Fruit fly (Drosophila melanogaster): Measurements from ENCODE around the gene SdhBL.

The SdhBL gene

dm6 chrX:18883999-18884671 lies 10.1 kb upstream of the SdhBL start, which contains the start of gene CG7332:
TSS of gene CG7332 (plus strand) at chrX:18884513.
- TF ChIP-seq EcR (GFP tag; optimal IDR thresholded peaks at IDR 0.05) = no peak
- TF ChIP-seq psq (optimal IDR thresholded peaks at IDR 0.05) = no peak
- no peak for TF ChIP-seq pan (optimal IDR thresholded peaks at IDR 0.05)
- no peak for TF ChIP-seq Dll (optimal IDR thresholded peaks at IDR 0.05)
- no peak for TF ChIP-seq CG8478 (optimal IDR thresholded peaks at IDR 0.05)

dm6 chrX:18893433-18893832 lies 813 bp upstream of the SdhBL start, which contains the start of gene Flacc:
TSS of gene Flacc (minus strand) at chrX:18893636.
- no peak for TF ChIP-seq psq (optimal IDR thresholded peaks at IDR 0.05)
- TF ChIP-seq CG8478 (optimal IDR thresholded peaks at IDR 0.05) = no peak
- no peak for TF ChIP-seq pan (optimal IDR thresholded peaks at IDR 0.05)
- no peak for TF ChIP-seq EcR (GFP tag; optimal IDR thresholded peaks at IDR 0.05)
- TF ChIP-seq usp (GFP tag; optimal IDR thresholded peaks at IDR 0.05) = no peak
- no peak for TF ChIP-seq Dll (optimal IDR thresholded peaks at IDR 0.05)

dm6 chrX:18897294-18897693 lies 3.0 kb downstream of the SdhBL start:
- no peak for TF ChIP-seq EcR (GFP tag; optimal IDR thresholded peaks at IDR 0.05)
- TF ChIP-seq pan (optimal IDR thresholded peaks at IDR 0.05) = no peak
- TF ChIP-seq usp (GFP tag; optimal IDR thresholded peaks at IDR 0.05) = no peak
- TF ChIP-seq Dll (optimal IDR thresholded peaks at IDR 0.05) = no peak
- TF ChIP-seq CG8478 (optimal IDR thresholded peaks at IDR 0.05) = no peak
- TF ChIP-seq psq (optimal IDR thresholded peaks at IDR 0.05) = no peak

dm6 chrX:18897906-18898305 lies 3.7 kb downstream of the SdhBL start:
- TF ChIP-seq Dll (optimal IDR thresholded peaks at IDR 0.05) (no peak), usp (GFP tag; optimal IDR thresholded peaks at IDR 0.05) (no peak), pan (optimal IDR thresholded peaks at IDR 0.05) (no peak), EcR (GFP tag; optimal IDR thresholded peaks at IDR 0.05) (no peak), psq (optimal IDR thresholded peaks at IDR 0.05) (no peak), CG8478 (optimal IDR thresholded peaks at IDR 0.05) (no peak)

- TF ChIP-seq Dll (optimal IDR thresholded peaks at IDR 0.05) = no peak
- TF ChIP-seq usp (GFP tag; optimal IDR thresholded peaks at IDR 0.05) = no peak
- TF ChIP-seq CG8478 (optimal IDR thresholded peaks at IDR 0.05) = no peak
- TF ChIP-seq EcR (GFP tag; optimal IDR thresholded peaks at IDR 0.05) = no peak
- no peak for TF ChIP-seq psq (optimal IDR thresholded peaks at IDR 0.05)
- no peak for TF ChIP-seq pan (optimal IDR thresholded peaks at IDR 0.05)
Measured at dm6 chrX:18899835-18900460, 5.7 kb downstream of the SdhBL start, which contains the start of gene CG7378. TSS of gene CG7378 (plus strand) at chrX:18900410.

dm6 chrX:18900958-18901357 lies 6.7 kb downstream of the SdhBL start:
- TF ChIP-seq pan (optimal IDR thresholded peaks at IDR 0.05) (no peak), EcR (GFP tag; optimal IDR thresholded peaks at IDR 0.05) (no peak), CG8478 (optimal IDR thresholded peaks at IDR 0.05) (no peak), usp (GFP tag; optimal IDR thresholded peaks at IDR 0.05) (no peak)

dm6 chrX:18902800-18903199 lies 8.6 kb downstream of the SdhBL start:
- TF ChIP-seq Dll (optimal IDR thresholded peaks at IDR 0.05) = no peak
- no peak for TF ChIP-seq CG8478 (optimal IDR thresholded peaks at IDR 0.05)
- no peak for TF ChIP-seq pan (optimal IDR thresholded peaks at IDR 0.05)
- no peak for TF ChIP-seq EcR (GFP tag; optimal IDR thresholded peaks at IDR 0.05)
- no peak for TF ChIP-seq psq (optimal IDR thresholded peaks at IDR 0.05)
- TF ChIP-seq usp (GFP tag; optimal IDR thresholded peaks at IDR 0.05) = no peak

dm6 chrX:18905152-18905551 lies 10.9 kb downstream of the SdhBL start:
- TF ChIP-seq usp (GFP tag; optimal IDR thresholded peaks at IDR 0.05) (no peak), Dll (optimal IDR thresholded peaks at IDR 0.05) (no peak), CG8478 (optimal IDR thresholded peaks at IDR 0.05) (no peak), pan (optimal IDR thresholded peaks at IDR 0.05) (no peak), EcR (GFP tag; optimal IDR thresholded peaks at IDR 0.05) (no peak), psq (optimal IDR thresholded peaks at IDR 0.05) (no peak)

- no peak for TF ChIP-seq pan (optimal IDR thresholded peaks at IDR 0.05)
- no peak for TF ChIP-seq CG8478 (optimal IDR thresholded peaks at IDR 0.05)
- TF ChIP-seq Dll (optimal IDR thresholded peaks at IDR 0.05) = no peak
- no peak for TF ChIP-seq EcR (GFP tag; optimal IDR thresholded peaks at IDR 0.05)
- no peak for TF ChIP-seq psq (optimal IDR thresholded peaks at IDR 0.05)
- TF ChIP-seq usp (GFP tag; optimal IDR thresholded peaks at IDR 0.05) = no peak
Measured at dm6 chrX:18910827-18911226, 16.6 kb downstream of the SdhBL start.

dm6 chrX:18913359-18913758 lies 19.1 kb downstream of the SdhBL start:
- TF ChIP-seq CG8478 (optimal IDR thresholded peaks at IDR 0.05) (no peak), usp (GFP tag; optimal IDR thresholded peaks at IDR 0.05) (no peak), pan (optimal IDR thresholded peaks at IDR 0.05) (no peak), Dll (optimal IDR thresholded peaks at IDR 0.05) (no peak), psq (optimal IDR thresholded peaks at IDR 0.05) (no peak), EcR (GFP tag; optimal IDR thresholded peaks at IDR 0.05) (no peak)

- TF ChIP-seq CG8478 (optimal IDR thresholded peaks at IDR 0.05) (no peak), psq (optimal IDR thresholded peaks at IDR 0.05) (no peak), usp (GFP tag; optimal IDR thresholded peaks at IDR 0.05) (no peak), Dll (optimal IDR thresholded peaks at IDR 0.05) (no peak), EcR (GFP tag; optimal IDR thresholded peaks at IDR 0.05) (no peak), pan (optimal IDR thresholded peaks at IDR 0.05) (no peak)
Measured at dm6 chrX:18913764-18914163, 19.5 kb downstream of the SdhBL start.

dm6 chrX:18914177-18914576 lies 19.9 kb downstream of the SdhBL start:
- no peak for TF ChIP-seq usp (GFP tag; optimal IDR thresholded peaks at IDR 0.05)
- no peak for TF ChIP-seq CG8478 (optimal IDR thresholded peaks at IDR 0.05)
- TF ChIP-seq pan (optimal IDR thresholded peaks at IDR 0.05) = no peak
- TF ChIP-seq EcR (GFP tag; optimal IDR thresholded peaks at IDR 0.05) = no peak
- TF ChIP-seq Dll (optimal IDR thresholded peaks at IDR 0.05) = no peak
- no peak for TF ChIP-seq psq (optimal IDR thresholded peaks at IDR 0.05)

Data from whole organism.